Worm (Caenorhabditis elegans) whole organism, early embryonic: ENCODE data around the gene hse-5.

Experiments used
- B0310.2 ChIP-seq: sonication (generic microtip); optimal IDR thresholded peaks from 2 replicates; lab custom pipeline; 2016; ENCODE audit warnings: mild to moderate bottlenecking, missing genetic modification characterization, missing compliant biosample characterization
- ama-1 ChIP-seq: fragments of 150-350 bp; optimal IDR thresholded peaks from 2 replicates; lab custom pipeline; 2014
- ets-7 ChIP-seq: sonication (generic microtip); optimal IDR thresholded peaks from 2 replicates; lab custom pipeline; 2016; ENCODE audit warnings: missing genotype, missing genetic modification characterization, missing compliant biosample characterization
- hmg-4 ChIP-seq: fragments of 200-800 bp; sonication (Bioruptor generic); optimal IDR thresholded peaks from 2 replicates; lab custom pipeline; 2018; ENCODE audit warnings: mild to moderate bottlenecking, missing genetic modification characterization, missing compliant biosample characterization

DNA sequence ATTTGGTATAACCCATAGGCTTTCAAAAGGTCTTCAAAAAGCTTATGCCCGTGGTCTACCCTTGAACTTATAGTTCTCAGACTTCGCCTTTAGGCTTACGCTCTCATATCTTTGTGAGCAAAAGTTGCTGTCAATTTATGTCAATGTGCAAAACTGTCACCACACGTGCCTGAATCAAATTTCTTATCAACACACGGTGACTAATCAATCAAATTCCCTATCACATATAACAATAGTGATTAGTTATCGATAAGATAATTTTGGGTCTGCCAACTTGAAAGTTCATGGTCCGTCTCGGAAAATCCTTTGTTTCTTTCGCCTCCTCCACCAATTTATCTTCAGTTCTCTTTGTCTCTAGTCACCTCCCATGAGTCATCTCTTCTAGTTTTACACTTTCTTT lies 12.3 kb downstream of the hse-5 start:
- no peak for TF ChIP-seq ets-7 (tag; lab: Kevin White, UChicago)
- no peak for TF ChIP-seq ama-1 (lab: Kevin White, UChicago)
- no peak for TF ChIP-seq B0310.2 (tag; lab: Kevin White, UChicago)
- TF ChIP-seq hmg-4 (GFP tag; lab: Kevin White, UChicago) = no peak
